Fruit fly (Drosophila melanogaster): ENCODE data around the gene Thor.

The Thor gene

dm6 chr2L:3472242-3472641 is 6.0 kb upstream of the Thor start, which contains the start of gene Pgant4 (continued):
- TF ChIP-seq CG11247 (GFP tag; IDR thresholded peaks at IDR 0.05) (peak; percentile 87), CG16815 (GFP tag; optimal IDR thresholded peaks at IDR 0.05) (peak; percentile 5), CG17912 (GFP tag; optimal IDR thresholded peaks at IDR 0.05) (peak; percentile 73), cato (GFP tag; optimal IDR thresholded peaks at IDR 0.05; ENCODE audit: borderline replicate concordance) (peak; percentile 3), nmo (GFP tag; optimal IDR thresholded peaks at IDR 0.05) (peak; percentile 46), CG42726 (GFP tag; IDR thresholded peaks at IDR 0.05; ENCODE audit: partially characterized antibody) (peak; percentile 81), pnt (GFP tag; optimal IDR thresholded peaks at IDR 0.05) (peak; percentile 33), Ets97D (GFP tag; optimal IDR thresholded peaks at IDR 0.05) (no peak), MBD-R2 (GFP tag; IDR thresholded peaks at IDR 0.05) (no peak), CG2889 (GFP tag; IDR thresholded peaks at IDR 0.05) (peak; percentile 40; the same call in 1 of the 3 replicates), ttk (GFP tag; IDR thresholded peaks at IDR 0.05) (peak; percentile 46; the same call in 1 of the 2 replicates), CG12391 (tag; optimal IDR thresholded peaks at IDR 0.05) (peak; percentile 18), CG16779 (GFP tag; IDR thresholded peaks at IDR 0.05) (no peak), Myb (GFP tag; optimal IDR thresholded peaks at IDR 0.05) (peak; percentile 27), fu2 (GFP tag; optimal IDR thresholded peaks at IDR 0.05) (no peak), CG4424 (GFP tag; optimal IDR thresholded peaks at IDR 0.05) (peak; percentile 56), fd3F (GFP tag; optimal IDR thresholded peaks at IDR 0.05) (peak; percentile 20), CG6175 (GFP tag; IDR thresholded peaks at IDR 0.05) (0 out of 3 replicates have a peak, but pooled peaks have one; percentile 28), CG17328 (GFP tag; IDR thresholded peaks at IDR 0.05) (peak; percentile 60), HLH3B (GFP tag; IDR thresholded peaks at IDR 0.05) (peak; percentile 56; the same call in 1 of the 2 replicates), unpg (GFP tag; optimal IDR thresholded peaks at IDR 0.05) (peak; percentile 40), seq (GFP tag; IDR thresholded peaks at IDR 0.05) (no peak), NFAT (GFP tag; IDR thresholded peaks at IDR 0.05) (peak; percentile 94), E2f1 (GFP tag; IDR thresholded peaks at IDR 0.05) (peak; percentile 49; the same call in 1 of the 2 replicates), HLH54F (GFP tag; optimal IDR thresholded peaks at IDR 0.05) (peak; percentile 13), CG32772 (GFP tag; IDR thresholded peaks at IDR 0.05) (peak; percentile 50; the same call in 1 of the 2 replicates), CG18262 (tag; optimal IDR thresholded peaks at IDR 0.05) (peak; percentile 16), bigmax (GFP tag; optimal IDR thresholded peaks at IDR 0.05) (no peak), sisA (GFP tag; IDR thresholded peaks at IDR 0.05) (peak; percentile 51), CG6813 (GFP tag; optimal IDR thresholded peaks at IDR 0.05) (peak; percentile 26), CG12104 (GFP tag; optimal IDR thresholded peaks at IDR 0.05) (no peak), Jarid2 (GFP tag; optimal IDR thresholded peaks at IDR 0.05) (no peak), Mrtf (GFP tag; IDR thresholded peaks at IDR 0.05) (peak; percentile 79; the same call in 2 of the 3 replicates), twi (tag; optimal IDR thresholded peaks at IDR 0.05) (peak; percentile 31), CG12219 (GFP tag; optimal IDR thresholded peaks at IDR 0.05) (no peak), tll (GFP tag; optimal IDR thresholded peaks at IDR 0.05) (no peak), CG16863 (GFP tag; optimal IDR thresholded peaks at IDR 0.05) (peak; percentile 37), caup (GFP tag; optimal IDR thresholded peaks at IDR 0.05; ENCODE audit: severe bottlenecking) (peak; percentile 53), CG3847 (GFP tag; IDR thresholded peaks at IDR 0.05) (peak; percentile 62), cad (GFP tag; optimal IDR thresholded peaks at IDR 0.05) (no peak), D (optimal IDR thresholded peaks at IDR 0.05) (no peak), D (GFP tag; optimal IDR thresholded peaks at IDR 0.05) (peak; percentile 6), sens (GFP tag) (peak; percentile 72), klu (GFP tag; IDR thresholded peaks at IDR 0.05) (0 out of 2 replicates have a peak, but pooled peaks have one; percentile 20), CG2120 (GFP tag; optimal IDR thresholded peaks at IDR 0.05) (peak; percentile 42), gsb (GFP tag; IDR thresholded peaks at IDR 0.05) (peak; percentile 33; the same call in 1 of the 2 replicates), ci (GFP tag; IDR thresholded peaks at IDR 0.05) (peak; percentile 82; the same call in 2 of the 3 replicates), CG6689 (GFP tag; IDR thresholded peaks at IDR 0.05) (peak; percentile 37; the same call in 1 of the 2 replicates), insv (GFP tag; optimal IDR thresholded peaks at IDR 0.05) (peak in 1 of 2 experiments; percentile 49), CG8290 (GFP tag; optimal IDR thresholded peaks at IDR 0.05) (peak; percentile 62), CG8290 (tag; optimal IDR thresholded peaks at IDR 0.05) (peak in 1 of 2 experiments; percentile 75), vvl (GFP tag; IDR thresholded peaks at IDR 0.05) (peak; percentile 76)
